Fruit fly (Drosophila melanogaster) whole organism, embryonic: ENCODE data around the gene Sap30.

Experiments used
- BEAF-32 ChIP-seq: fragments of 200-800 bp; sonication (Bioruptor generic); optimal IDR thresholded peaks from 3 replicates; lab custom pipeline; 2017; ENCODE audit warnings: missing biosample characterization, missing genetic modification characterization, mild to moderate bottlenecking, moderate library complexity, missing genetic modification reagents
- CG11247 ChIP-seq: fragments of 200-800 bp; sonication (Bioruptor generic); IDR thresholded peaks from 2 replicates; pipeline ENCODE4 v1.3.6; 2022; ENCODE audit warnings: missing biosample characterization, missing genetic modification characterization
- CG13287 ChIP-seq: fragments of 200-800 bp; sonication (Bioruptor generic); IDR thresholded peaks from 2 replicates; pipeline ENCODE4 v1.3.6; 2022; ENCODE audit warnings: missing biosample characterization, missing genetic modification characterization; ENCODE audit not compliant: partially characterized antibody
- CG13624 ChIP-seq: fragments of 200-800 bp; sonication (Bioruptor generic); optimal IDR thresholded peaks from 2 replicates; lab custom pipeline; 2016; ENCODE audit warnings: missing biosample characterization, missing genetic modification characterization
- CG14860 ChIP-seq: fragments of 200-800 bp; sonication (Bioruptor generic); IDR thresholded peaks from 3 replicates; pipeline ENCODE4 v1.3.6; 2022; ENCODE audit warnings: missing biosample characterization, missing genetic modification characterization; ENCODE audit not compliant: partially characterized antibody
- CG14965 ChIP-seq: fragments of 200-800 bp; sonication (Bioruptor generic); optimal IDR thresholded peaks from 2 replicates; lab custom pipeline; 2016; ENCODE audit warnings: missing biosample characterization, missing genetic modification characterization, borderline replicate concordance
- CG1647 ChIP-seq: fragments of 200-800 bp; sonication (Bioruptor generic); optimal IDR thresholded peaks from 3 replicates; lab custom pipeline; 2016; ENCODE audit warnings: missing biosample characterization, missing genetic modification characterization
- CG17361 ChIP-seq: fragments of 200-800 bp; sonication (Bioruptor generic); IDR thresholded peaks from 3 replicates; pipeline ENCODE4 v1.3.6; 2022; ENCODE audit warnings: missing biosample characterization, missing genetic modification characterization
- CG17802 ChIP-seq: fragments of 200-800 bp; sonication (Bioruptor generic); optimal IDR thresholded peaks from 2 replicates; lab custom pipeline; 2018; ENCODE audit warnings: missing biosample characterization, mild to moderate bottlenecking, missing genetic modification characterization, moderate library complexity
- CG1792 ChIP-seq: fragments of 200-800 bp; sonication (Bioruptor generic); optimal IDR thresholded peaks from 2 replicates; lab custom pipeline; 2016; ENCODE audit warnings: missing biosample characterization, missing genetic modification characterization
- CG18599 ChIP-seq: fragments of 200-800 bp; sonication (Bioruptor generic); optimal IDR thresholded peaks from 3 replicates; lab custom pipeline; 2017; ENCODE audit warnings: missing biosample characterization, missing genetic modification characterization, mild to moderate bottlenecking, moderate library complexity, missing genetic modification reagents
- CG2712 ChIP-seq: fragments of 200-800 bp; optimal IDR thresholded peaks from 3 replicates; lab custom pipeline; 2019; ENCODE audit warnings: missing biosample characterization, mild to moderate bottlenecking, missing genetic modification characterization, moderate library complexity
- CG6175 ChIP-seq: fragments of 200-800 bp; sonication (Bioruptor generic); IDR thresholded peaks from 3 replicates; pipeline ENCODE4 v1.3.6; 2022; ENCODE audit warnings: missing biosample characterization, missing genetic modification characterization
- CG6791 ChIP-seq: fragments of 200-800 bp; sonication (Bioruptor generic); IDR thresholded peaks from 3 replicates; pipeline ENCODE4 v1.3.6; 2022; ENCODE audit warnings: missing biosample characterization, missing genetic modification characterization; ENCODE audit not compliant: partially characterized antibody
- CG7987 ChIP-seq: fragments of 200-800 bp; sonication (Bioruptor generic); optimal IDR thresholded peaks from 2 replicates; lab custom pipeline; 2018; ENCODE audit warnings: missing biosample characterization, mild to moderate bottlenecking, missing genetic modification characterization, moderate library complexity
- CG8290 ChIP-seq, 3 experiments: fragments of 200-800 bp; sonication (Bioruptor generic); optimal IDR thresholded peaks; 2 replicates each; lab custom pipeline; 2016 to 2019; ENCODE audit warnings: missing biosample characterization in 3 of 3, missing genetic modification characterization in 3 of 3, mild to moderate bottlenecking in 2 of 3, moderate library complexity in 1 of 3
- CG8478 ChIP-seq: fragments of >200 bp; optimal IDR thresholded peaks from 2 replicates; lab custom pipeline; 2018
- Camta ChIP-seq: fragments of 200-800 bp; sonication (Bioruptor generic); optimal IDR thresholded peaks from 2 replicates; lab custom pipeline; 2016; ENCODE audit warnings: missing biosample characterization, missing genetic modification characterization
- Chrac-16 ChIP-seq: fragments of 200-800 bp; sonication (Bioruptor generic); optimal IDR thresholded peaks from 3 replicates; lab custom pipeline; 2016; ENCODE audit warnings: missing biosample characterization, missing genetic modification characterization
- Dp ChIP-seq: fragments of 200-800 bp; sonication (Bioruptor generic); optimal IDR thresholded peaks from 2 replicates; lab custom pipeline; 2018; ENCODE audit warnings: missing biosample characterization, mild to moderate bottlenecking, missing genetic modification characterization, moderate library complexity
- E2f2 ChIP-seq: fragments of 200-800 bp; sonication (Bioruptor generic); IDR thresholded peaks from 2 replicates; pipeline ENCODE4 v1.3.6; 2022; ENCODE audit warnings: missing biosample characterization, missing genetic modification characterization
- Hr39 ChIP-seq: fragments of >200 bp; optimal IDR thresholded peaks from 2 replicates; lab custom pipeline; 2017
- MBD-R2 ChIP-seq: fragments of 200-800 bp; sonication (Bioruptor generic); IDR thresholded peaks from 2 replicates; pipeline ENCODE4 v1.3.6; 2022; ENCODE audit warnings: missing biosample characterization, missing genetic modification characterization
- Myb ChIP-seq: fragments of 200-800 bp; sonication (Bioruptor generic); optimal IDR thresholded peaks from 2 replicates; lab custom pipeline; 2016; ENCODE audit warnings: missing biosample characterization, missing genetic modification characterization
- Scr ChIP-seq: fragments of 200-800 bp; sonication (Bioruptor generic); IDR thresholded peaks from 2 replicates; pipeline ENCODE4 v1.3.6; 2022; ENCODE audit warnings: missing biosample characterization, missing genetic modification characterization; ENCODE audit not compliant: partially characterized antibody
- Tbp ChIP-seq: fragments of >200 bp; optimal IDR thresholded peaks from 2 replicates; lab custom pipeline; 2018; ENCODE audit warnings: missing biosample characterization, missing genetic modification characterization
- ab ChIP-seq: fragments of 200-800 bp; sonication (Bioruptor generic); optimal IDR thresholded peaks from 2 replicates; lab custom pipeline; 2016; ENCODE audit warnings: missing biosample characterization, missing genetic modification characterization
- bbx ChIP-seq: fragments of 200-800 bp; sonication (Bioruptor generic); IDR thresholded peaks from 2 replicates; pipeline ENCODE4 v1.3.6; 2022; ENCODE audit warnings: missing biosample characterization, missing genetic modification characterization; ENCODE audit not compliant: partially characterized antibody
- bigmax ChIP-seq: fragments of 200-800 bp; sonication (Bioruptor generic); optimal IDR thresholded peaks from 2 replicates; lab custom pipeline; 2018; ENCODE audit warnings: missing biosample characterization, mild to moderate bottlenecking, missing genetic modification characterization
- cg ChIP-seq: fragments of 200-800 bp; sonication (Bioruptor generic); optimal IDR thresholded peaks from 3 replicates; lab custom pipeline; 2019; ENCODE audit warnings: missing biosample characterization, mild to moderate bottlenecking, missing genetic modification characterization, moderate library complexity
- chm ChIP-seq: fragments of 200-800 bp; sonication (Bioruptor generic); IDR thresholded peaks from 2 replicates; pipeline ENCODE4 v1.3.6; 2022; ENCODE audit warnings: missing biosample characterization, missing genetic modification characterization
- crc ChIP-seq: fragments of 200-800 bp; sonication (Bioruptor generic); optimal IDR thresholded peaks from 2 replicates; lab custom pipeline; 2016; ENCODE audit warnings: missing biosample characterization, missing genetic modification characterization
- da ChIP-seq: fragments of 200-800 bp; sonication (Bioruptor generic); optimal IDR thresholded peaks from 2 replicates; lab custom pipeline; 2016; ENCODE audit warnings: missing biosample characterization, missing genetic modification characterization
- dysf ChIP-seq: fragments of 200-800 bp; sonication (Bioruptor generic); IDR thresholded peaks from 3 replicates; pipeline ENCODE4 v1.3.6; 2022; ENCODE audit warnings: missing biosample characterization, missing genetic modification characterization
- ewg ChIP-seq: fragments of 200-800 bp; sonication (Bioruptor generic); optimal IDR thresholded peaks from 3 replicates; lab custom pipeline; 2017; ENCODE audit warnings: mild to moderate bottlenecking, missing biosample characterization, missing genetic modification reagents, missing genetic modification characterization
- ftz-f1 ChIP-seq: fragments of 200-800 bp; sonication (Bioruptor generic); optimal IDR thresholded peaks from 2 replicates; lab custom pipeline; 2016; ENCODE audit warnings: missing biosample characterization, missing genetic modification characterization
- inv ChIP-seq: fragments of 200-800 bp; sonication (Bioruptor generic); IDR thresholded peaks from 2 replicates; pipeline ENCODE4 v1.3.6; 2022; ENCODE audit warnings: missing biosample characterization, missing genetic modification characterization; ENCODE audit not compliant: partially characterized antibody
- klu ChIP-seq: fragments of 200-800 bp; sonication (Bioruptor generic); IDR thresholded peaks from 2 replicates; pipeline ENCODE4 v1.3.6; 2022; ENCODE audit warnings: missing biosample characterization, missing genetic modification characterization
- knrl ChIP-seq: fragments of 200-800 bp; sonication (Bioruptor generic); IDR thresholded peaks from 3 replicates; pipeline ENCODE4 v1.3.6; 2022; ENCODE audit warnings: missing biosample characterization, missing genetic modification characterization; ENCODE audit not compliant: partially characterized antibody
- lov ChIP-seq, 2 experiments: fragments of 200-800 bp in 1 of 2; fragments of >200 bp in 1 of 2; sonication (Bioruptor generic) in 1 of 2; IDR thresholded peaks in 1 of 2; optimal IDR thresholded peaks in 1 of 2; 2 replicates in 1 of 2; 3 replicates in 1 of 2; pipeline versions ENCODE4 v1.3.6 to Lab custom; 2017 to 2022; ENCODE audit warnings: missing biosample characterization in 1 of 2, missing genetic modification characterization in 1 of 2
- pfk ChIP-seq: fragments of 200-800 bp; sonication (Bioruptor generic); optimal IDR thresholded peaks from 2 replicates; lab custom pipeline; 2018; ENCODE audit warnings: missing biosample characterization, mild to moderate bottlenecking, missing genetic modification characterization, moderate library complexity
- phol ChIP-seq: fragments of 200-800 bp; sonication (Bioruptor generic); optimal IDR thresholded peaks from 3 replicates; lab custom pipeline; 2018; ENCODE audit warnings: missing biosample characterization, mild to moderate bottlenecking, missing genetic modification characterization, moderate library complexity
- pzg ChIP-seq: fragments of 200-800 bp; sonication (Bioruptor generic); optimal IDR thresholded peaks from 3 replicates; lab custom pipeline; 2018; ENCODE audit warnings: missing biosample characterization, mild to moderate bottlenecking, missing genetic modification characterization, moderate library complexity
- tll ChIP-seq, 2 experiments: fragments of 200-800 bp in 1 of 2; fragments of >200 bp in 1 of 2; sonication (Bioruptor generic) in 1 of 2; optimal IDR thresholded peaks; 2 replicates each; lab custom pipeline; 2017 to 2019; ENCODE audit warnings: missing biosample characterization in 2 of 2, missing genetic modification characterization in 2 of 2, mild to moderate bottlenecking in 1 of 2, moderate library complexity in 1 of 2
- trh ChIP-seq: fragments of 200-800 bp; sonication (Bioruptor generic); optimal IDR thresholded peaks from 2 replicates; lab custom pipeline; 2016; ENCODE audit warnings: missing biosample characterization, missing genetic modification characterization
- unc-4 ChIP-seq: fragments of 200-800 bp; sonication (Bioruptor generic); IDR thresholded peaks from 2 replicates; pipeline ENCODE4 v1.3.6; 2022; ENCODE audit warnings: missing biosample characterization, missing genetic modification characterization; ENCODE audit not compliant: partially characterized antibody
- unpg ChIP-seq: fragments of 200-800 bp; sonication (Bioruptor generic); optimal IDR thresholded peaks from 3 replicates; lab custom pipeline; 2018; ENCODE audit warnings: missing biosample characterization, mild to moderate bottlenecking, missing genetic modification characterization, moderate library complexity
- vnd ChIP-seq: fragments of 200-800 bp; sonication (Bioruptor generic); IDR thresholded peaks from 3 replicates; pipeline ENCODE4 v1.3.6; 2022; ENCODE audit warnings: missing biosample characterization, missing genetic modification characterization; ENCODE audit not compliant: partially characterized antibody
- wek ChIP-seq: fragments of 200-800 bp; sonication (Bioruptor generic); optimal IDR thresholded peaks from 3 replicates; lab custom pipeline; 2018; ENCODE audit warnings: missing biosample characterization, mild to moderate bottlenecking, missing genetic modification characterization, moderate library complexity

The Sap30 gene

DNA sequence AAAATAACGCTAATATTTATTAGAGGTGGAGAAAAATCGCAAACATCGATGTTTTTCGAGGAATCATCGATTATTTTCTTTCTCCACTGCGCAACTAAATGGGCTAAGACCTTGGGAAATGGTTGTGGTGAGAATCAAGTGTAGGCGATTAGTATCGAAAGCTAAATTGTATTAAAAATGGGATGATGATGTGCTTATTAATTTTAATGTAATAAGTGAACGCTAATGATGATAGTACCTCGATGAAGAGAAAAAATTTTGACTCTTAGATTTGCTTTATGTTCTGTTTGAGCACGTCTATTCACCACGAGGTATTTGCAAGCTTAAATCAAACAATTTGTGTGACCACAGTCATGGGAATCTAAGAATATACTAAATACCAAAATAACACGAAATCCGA, 16.2 kb downstream of the Sap30 start, which contains the start of the genes Rai1 and CG13005 (continued):
- TF ChIP-seq bbx (GFP tag; lab: Robert Waterston, UW), result peak; percentile 86
- peak; percentile 43 for TF ChIP-seq CG8290 (GFP tag; optimal IDR thresholded peaks at IDR 0.05; lab: Kevin White, UChicago)
- peak in 1 of 2 experiments; percentile 31 for TF ChIP-seq CG8290 (tag; optimal IDR thresholded peaks at IDR 0.05; lab: Kevin White, UChicago)
- no peak for TF ChIP-seq ab
- TF ChIP-seq wek (GFP tag; lab: Kevin White, UChicago), result no peak
- no peak for TF ChIP-seq CG1792 (GFP tag; lab: Kevin White, UChicago)
- no peak for TF ChIP-seq chm (GFP tag; lab: Robert Waterston, UW)
- peak; percentile 70 for TF ChIP-seq Dp
- peak; percentile 82 for TF ChIP-seq knrl (GFP tag; lab: Robert Waterston, UW)
- TF ChIP-seq da (GFP tag; lab: Kevin White, UChicago), result no peak
- peak; percentile 86 for TF ChIP-seq unc-4 (GFP tag; lab: Robert Waterston, UW)
- TF ChIP-seq pzg (GFP tag; lab: Kevin White, UChicago), result peak; percentile 53
- peak; percentile 86; the same call in 2 of the 3 replicates for TF ChIP-seq CG6791 (GFP tag; lab: Robert Waterston, UW)
- peak; percentile 89 for TF ChIP-seq Scr (GFP tag; lab: Robert Waterston, UW)
- TF ChIP-seq Myb, result peak; percentile 15
- TF ChIP-seq CG11247 (GFP tag; lab: Robert Waterston, UW), result no peak
- TF ChIP-seq E2f2 (GFP tag; lab: Robert Waterston, UW), result peak; percentile 75
- TF ChIP-seq CG8478 (lab: Kevin White, UChicago), result no peak
- TF ChIP-seq CG14965 (GFP tag; lab: Kevin White, UChicago), result no peak
- peak; percentile 69 for TF ChIP-seq inv (GFP tag; lab: Robert Waterston, UW)
- no peak for TF ChIP-seq CG17802 (tag; lab: Kevin White, UChicago)
- TF ChIP-seq vnd (GFP tag; lab: Robert Waterston, UW), result peak; percentile 83
- TF ChIP-seq CG1647, result no peak
- TF ChIP-seq tll (GFP tag; optimal IDR thresholded peaks at IDR 0.05; lab: Kevin White, UChicago), result no peak
- no peak for TF ChIP-seq bigmax (GFP tag; lab: Kevin White, UChicago)
- no peak for TF ChIP-seq Tbp (GFP tag; lab: Kevin White, UChicago)
- no peak for TF ChIP-seq klu
- TF ChIP-seq CG18599, result no peak
- TF ChIP-seq BEAF-32 (GFP tag; lab: Kevin White, UChicago), result peak; percentile 84
- no peak for TF ChIP-seq lov (optimal IDR thresholded peaks at IDR 0.05; lab: Kevin White, UChicago)
- no peak for TF ChIP-seq lov (GFP tag; IDR thresholded peaks at IDR 0.05; lab: Robert Waterston, UW)
- no peak for TF ChIP-seq unpg (GFP tag; lab: Kevin White, UChicago)
- TF ChIP-seq Camta (GFP tag; lab: Kevin White, UChicago), result no peak
- peak; percentile 53 for TF ChIP-seq CG13624 (GFP tag; lab: Kevin White, UChicago)
- no peak for TF ChIP-seq CG2712 (tag; lab: Kevin White, UChicago)
- peak; percentile 81 for TF ChIP-seq CG14860 (GFP tag; lab: Robert Waterston, UW)
- peak; percentile 8 for TF ChIP-seq MBD-R2 (GFP tag; lab: Robert Waterston, UW)
- no peak for TF ChIP-seq trh
- no peak for TF ChIP-seq cg (GFP tag; lab: Kevin White, UChicago)
- TF ChIP-seq crc (GFP tag; lab: Kevin White, UChicago), result no peak
- no peak for TF ChIP-seq Chrac-16 (GFP tag; lab: Kevin White, UChicago)
- TF ChIP-seq pfk (GFP tag; lab: Kevin White, UChicago), result no peak
- TF ChIP-seq ewg, result peak; percentile 54
- peak; percentile 89 for TF ChIP-seq CG13287
- peak; percentile 95 for TF ChIP-seq ftz-f1 (GFP tag; lab: Kevin White, UChicago)
- TF ChIP-seq CG17361, result no peak
- TF ChIP-seq Hr39, result no peak
- TF ChIP-seq dysf (GFP tag; lab: Robert Waterston, UW), result no peak
- TF ChIP-seq phol (tag; lab: Kevin White, UChicago), result peak; percentile 7
- TF ChIP-seq CG6175, result no peak
- TF ChIP-seq CG7987 (GFP tag; lab: Kevin White, UChicago), result no peak
